Worm (Caenorhabditis elegans) whole organism, dauer: ENCODE results near the gene ptp-3.
"Not testable (repeated sequence)": the region's sequence is repeated elsewhere in the genome, so short reads cannot be mapped to it uniquely, and the experiment has no call there.

ENCODE experiments used
- unc-62 ChIP-seq: sonication (generic microtip); optimal IDR thresholded peaks from 2 replicates; lab custom pipeline; 2017; ENCODE audit warnings: missing biosample characterization, missing genetic modification reagents, missing genetic modification characterization

The ptp-3 gene

DNA sequence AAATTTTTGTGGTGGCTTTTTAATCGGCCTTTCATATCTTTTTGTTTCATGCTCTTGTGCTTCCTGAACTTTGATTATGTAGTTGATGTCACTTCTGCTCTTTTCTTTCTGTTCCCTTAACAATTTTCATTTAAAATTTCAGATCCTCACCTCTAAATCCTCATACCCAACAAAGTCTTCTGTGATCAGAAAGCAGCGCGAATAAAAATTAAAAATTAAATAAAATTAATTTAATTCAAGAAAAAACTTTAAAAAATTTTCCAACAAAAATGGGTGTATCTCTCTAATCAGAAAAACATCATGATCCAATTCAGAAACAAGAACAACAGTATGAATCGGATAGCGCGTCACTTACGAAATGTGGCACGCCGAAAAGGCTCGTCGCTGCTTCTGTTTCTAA is at the start of gene ptp-3:
TSS of gene ptp-3 (plus strand) at position 301 of the 400 bp plus-strand sequence.
- no peak for TF ChIP-seq unc-62

DNA sequence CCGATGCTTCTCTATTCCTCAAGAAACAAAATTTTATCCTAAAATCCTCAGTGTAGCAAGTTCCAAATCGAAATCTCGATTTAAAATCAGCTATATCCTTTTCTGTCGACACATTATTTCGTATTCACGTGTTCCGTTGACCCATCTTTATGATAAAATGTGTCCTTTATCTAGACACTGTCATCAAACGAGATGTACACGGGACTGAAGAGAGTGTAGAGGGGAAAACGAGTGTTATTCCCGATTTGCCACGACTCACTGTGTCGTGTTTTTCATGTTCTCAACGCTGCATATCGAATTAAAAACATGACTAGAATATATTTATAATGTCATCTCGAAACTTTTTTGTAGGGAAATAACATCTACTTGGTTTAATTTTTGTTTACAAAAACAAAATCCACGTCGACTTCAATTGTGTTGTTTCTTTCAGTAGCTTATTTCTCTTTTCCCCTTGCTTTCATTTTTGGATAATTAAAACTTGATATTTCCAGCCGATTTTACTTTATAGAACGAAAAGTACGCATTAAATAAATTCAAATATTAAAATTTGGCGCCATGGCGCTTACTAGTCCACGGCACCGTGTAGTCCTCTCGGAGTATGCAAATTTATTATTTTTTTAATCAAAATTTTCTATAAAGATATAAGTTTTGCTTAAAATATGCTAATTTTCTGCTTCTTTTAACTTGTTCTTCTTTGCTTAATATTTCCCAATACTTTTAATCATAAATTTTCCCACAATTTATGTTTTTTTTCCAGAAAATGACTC is 49.4 kb upstream of the ptp-3 start, which contains the start of gene metr-1:
TSS of gene metr-1 (plus strand) at position 758 of the 767 bp plus-strand sequence.
- TF ChIP-seq unc-62 = no peak

DNA sequence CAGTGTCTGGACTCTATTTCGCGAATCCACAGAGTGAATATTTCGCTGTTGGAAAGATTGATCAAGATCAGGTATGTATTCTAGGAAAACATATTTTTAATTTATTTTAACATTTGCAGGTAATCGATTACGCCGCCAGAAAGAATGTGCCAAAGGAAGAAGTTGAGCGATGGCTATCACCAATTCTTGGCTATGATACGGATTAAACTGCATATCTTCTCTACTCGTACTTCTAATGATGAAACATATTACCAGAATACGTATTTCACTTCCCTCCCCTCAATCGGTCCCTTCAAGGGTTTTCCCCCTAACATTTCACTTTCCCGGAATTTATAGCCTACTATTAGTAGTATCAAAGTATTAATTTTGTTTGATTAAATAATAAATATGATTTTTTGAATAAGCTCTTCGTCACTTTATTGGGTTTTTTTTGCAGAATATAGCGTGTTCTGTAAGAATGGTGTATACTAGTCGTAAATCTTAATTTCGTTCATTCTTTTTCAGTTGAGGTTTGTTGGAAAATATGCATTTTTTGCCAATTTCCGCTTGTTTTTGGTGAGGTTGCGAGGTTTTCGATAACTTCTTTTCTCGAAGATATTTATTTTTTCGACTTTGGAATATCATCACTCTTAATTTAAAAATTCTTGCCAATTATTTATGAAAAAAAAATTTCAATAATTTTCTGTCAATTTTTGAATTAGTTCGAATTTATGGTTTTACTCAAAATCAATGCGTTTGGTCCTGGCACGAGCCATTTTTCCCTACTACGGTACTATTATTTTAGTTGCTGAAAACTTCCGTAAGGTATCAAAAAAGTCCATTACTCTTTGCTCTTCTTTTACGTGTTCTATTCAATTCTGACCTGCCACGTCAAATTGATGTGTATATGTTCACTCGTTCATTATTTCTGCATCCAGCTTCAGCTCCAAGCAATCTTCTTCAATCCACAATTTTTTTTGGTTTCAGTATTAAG is 44.4 kb upstream of the ptp-3 start:
- no peak for TF ChIP-seq unc-62

DNA sequence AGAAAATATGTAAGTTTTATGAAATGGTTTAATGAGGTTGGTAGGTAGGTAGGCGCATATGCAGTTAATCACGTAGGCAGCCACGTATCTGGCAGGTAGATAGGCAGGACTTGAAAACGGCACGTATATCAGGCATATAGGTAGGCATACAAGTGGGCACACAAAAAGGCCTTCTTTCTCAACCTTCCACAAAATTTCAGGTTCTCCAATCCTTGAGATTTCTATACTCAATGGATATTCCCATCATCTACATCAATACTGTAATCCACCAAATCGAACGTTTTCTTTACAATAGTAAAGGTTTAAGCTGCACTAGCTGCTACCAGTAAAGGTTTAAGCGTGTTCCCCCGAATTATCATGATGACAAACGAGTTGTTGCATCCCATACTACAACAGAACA is 43.0 kb upstream of the ptp-3 start:
- no peak for TF ChIP-seq unc-62

DNA sequence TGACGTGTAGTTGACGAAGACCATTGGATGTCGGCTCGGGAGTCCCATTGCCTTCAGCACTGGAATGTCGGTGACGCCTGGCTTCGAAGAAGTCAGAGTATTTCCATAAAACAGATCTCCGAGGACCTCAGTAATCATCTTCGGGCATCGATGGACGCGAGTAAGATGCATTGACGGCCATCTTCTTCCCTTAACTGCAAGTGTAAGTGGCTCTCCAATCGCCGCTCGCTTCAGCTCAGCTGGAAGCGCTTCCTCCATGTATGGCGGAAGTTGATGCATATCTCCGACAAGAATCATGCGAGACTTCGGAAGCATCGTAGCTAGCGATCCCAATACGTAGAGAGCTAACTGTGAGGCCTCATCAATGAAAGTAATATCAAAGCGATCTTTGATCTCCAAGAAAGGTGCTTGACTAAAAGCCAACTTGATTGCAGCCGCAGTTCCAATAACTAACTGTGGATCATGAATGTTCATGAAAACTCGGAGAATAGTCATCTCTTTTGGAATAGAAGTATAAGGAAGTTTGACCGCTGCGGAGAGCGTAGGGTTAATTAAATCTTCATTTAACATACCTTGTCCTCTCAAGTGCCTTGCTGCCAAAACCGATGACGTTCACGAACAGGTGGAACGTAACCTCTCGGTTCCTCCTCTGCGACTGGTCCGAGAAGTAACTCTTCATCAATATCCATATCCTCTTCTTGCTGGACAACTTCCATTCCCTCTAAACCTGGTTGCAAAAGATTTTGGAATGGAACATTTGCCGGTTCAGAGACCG is 41.2 kb upstream of the ptp-3 start:
- no peak for TF ChIP-seq unc-62

DNA sequence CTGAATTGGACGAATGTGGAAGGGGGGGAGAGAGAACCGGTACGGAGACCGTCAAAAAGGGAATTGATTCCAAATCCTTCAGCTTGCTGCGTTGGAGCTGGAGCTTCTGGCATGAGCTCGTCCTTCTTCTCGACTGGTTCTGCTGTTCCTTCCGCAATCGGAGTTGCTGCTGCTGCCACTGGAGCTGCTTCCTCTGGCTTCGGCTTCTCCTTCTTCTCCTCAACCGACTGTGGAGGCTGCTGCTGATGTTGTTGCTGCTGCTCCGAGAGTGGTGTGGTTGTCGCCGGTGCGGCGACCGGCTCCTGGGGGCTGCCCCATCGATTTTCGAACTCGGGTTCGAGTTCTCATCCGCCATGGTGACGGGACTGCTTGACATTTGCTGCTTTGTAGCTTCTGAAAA is 40.6 kb upstream of the ptp-3 start, which contains the start of gene R03D7.2:
TSS of gene R03D7.2 (minus strand) at position 399 of the 400 bp plus-strand sequence.
- no peak for TF ChIP-seq unc-62

DNA sequence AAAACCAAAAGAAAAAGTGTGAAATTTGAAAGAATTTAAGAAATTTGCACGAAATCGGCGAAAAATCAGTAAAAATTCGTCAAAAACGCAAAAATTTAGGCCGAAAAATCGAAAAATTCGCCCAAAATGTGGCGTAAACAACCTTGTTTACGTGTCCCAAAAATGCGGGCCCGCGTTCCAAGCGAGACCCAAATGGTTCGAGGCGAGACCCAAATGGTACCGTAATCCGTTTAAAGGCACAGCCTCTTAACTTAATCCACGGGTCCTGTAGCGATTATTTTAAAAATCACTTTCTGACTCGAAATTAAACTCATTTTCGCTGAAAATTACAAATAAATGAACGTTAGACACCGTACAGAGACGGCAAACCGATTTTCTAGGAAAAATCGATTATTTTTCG is 40.0 kb upstream of the ptp-3 start:
- no peak for TF ChIP-seq unc-62

DNA sequence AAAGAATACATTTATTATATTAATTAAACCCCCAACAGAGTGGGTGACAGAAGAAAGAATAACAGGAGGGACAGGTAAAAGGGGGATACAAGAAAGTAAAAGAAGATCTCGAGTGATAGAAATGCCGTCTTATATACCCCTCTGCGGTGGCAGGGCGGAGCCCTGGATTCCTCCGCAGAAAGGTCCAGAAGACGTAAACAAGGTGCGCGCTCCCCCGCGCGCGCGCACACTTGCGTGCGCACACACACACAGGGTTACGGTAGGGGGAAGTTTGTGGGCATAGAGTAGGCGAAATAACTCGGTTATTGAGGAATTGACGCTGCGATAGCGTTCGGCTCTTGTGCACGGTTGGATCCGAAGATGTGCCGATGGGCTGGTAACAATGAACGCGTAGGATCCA is 33.4 kb upstream of the ptp-3 start, which contains the start of gene R03D7.15:
TSS of gene R03D7.15 (plus strand) at position 299 of the 400 bp plus-strand sequence.
- not testable (repeated sequence) for TF ChIP-seq unc-62

DNA sequence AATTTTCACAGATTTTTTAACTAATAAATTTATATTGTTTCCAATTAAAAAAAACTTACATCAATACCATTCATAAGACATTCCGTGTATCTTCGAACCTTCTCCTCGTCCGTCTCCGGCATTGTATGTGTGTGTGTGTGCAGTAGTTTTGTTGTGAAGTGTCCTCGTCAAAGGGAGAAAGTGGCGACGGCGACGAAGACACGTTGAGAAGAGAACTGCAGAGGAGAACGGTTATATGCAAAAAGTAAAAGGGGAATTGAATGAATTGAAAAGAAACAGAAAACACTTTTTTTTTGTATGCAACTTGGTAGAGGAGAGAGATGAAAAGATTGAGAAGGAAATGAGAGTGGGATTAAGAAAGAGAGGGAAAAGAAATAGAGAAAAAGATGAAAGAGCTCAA is 29.9 kb upstream of the ptp-3 start:
- TF ChIP-seq unc-62 = no peak

DNA sequence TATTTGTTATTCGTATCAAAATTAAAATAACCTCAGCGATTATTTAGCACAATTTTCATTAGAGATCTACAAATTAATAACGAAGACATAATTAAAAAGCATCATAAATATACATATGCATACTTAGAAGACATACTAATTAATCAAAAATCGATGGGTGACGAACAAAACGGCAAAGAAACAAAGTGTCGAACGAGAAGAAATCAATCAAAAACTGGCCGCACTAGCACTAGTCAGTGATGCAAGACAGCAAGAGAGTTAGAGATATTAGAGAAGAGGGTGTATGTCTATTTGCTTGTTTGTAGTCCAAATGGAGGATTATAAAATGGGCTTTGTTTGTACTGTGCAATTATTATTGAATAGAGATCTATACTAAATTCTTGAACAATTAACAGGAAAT is 28.5 kb upstream of the ptp-3 start:
- no peak for TF ChIP-seq unc-62

DNA sequence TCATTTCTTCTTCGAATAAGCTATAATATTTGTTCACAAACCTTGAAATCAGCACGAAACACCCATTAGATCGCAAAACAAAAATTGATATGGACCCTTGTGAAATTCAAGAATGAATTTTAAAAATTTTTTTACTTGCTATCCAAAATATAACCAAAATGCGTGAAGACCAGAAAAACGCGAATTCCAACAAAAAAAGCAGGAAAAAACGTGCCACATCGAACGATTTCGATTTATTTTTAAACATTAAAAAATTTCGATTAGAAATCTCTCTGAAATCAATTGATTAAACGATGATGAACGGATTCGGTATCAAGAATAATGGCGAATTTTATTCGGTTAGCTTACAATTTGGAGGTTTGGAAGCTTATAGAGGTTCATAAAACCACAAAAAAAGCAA is 28.0 kb upstream of the ptp-3 start, which contains the start of the genes tceb-3 and gskl-1:
TSS of gene tceb-3 (minus strand) at position 101 of the 400 bp plus-strand sequence.
TSS of gene gskl-1 (plus strand) at position 243 of the 400 bp plus-strand sequence.
- no peak for TF ChIP-seq unc-62

DNA sequence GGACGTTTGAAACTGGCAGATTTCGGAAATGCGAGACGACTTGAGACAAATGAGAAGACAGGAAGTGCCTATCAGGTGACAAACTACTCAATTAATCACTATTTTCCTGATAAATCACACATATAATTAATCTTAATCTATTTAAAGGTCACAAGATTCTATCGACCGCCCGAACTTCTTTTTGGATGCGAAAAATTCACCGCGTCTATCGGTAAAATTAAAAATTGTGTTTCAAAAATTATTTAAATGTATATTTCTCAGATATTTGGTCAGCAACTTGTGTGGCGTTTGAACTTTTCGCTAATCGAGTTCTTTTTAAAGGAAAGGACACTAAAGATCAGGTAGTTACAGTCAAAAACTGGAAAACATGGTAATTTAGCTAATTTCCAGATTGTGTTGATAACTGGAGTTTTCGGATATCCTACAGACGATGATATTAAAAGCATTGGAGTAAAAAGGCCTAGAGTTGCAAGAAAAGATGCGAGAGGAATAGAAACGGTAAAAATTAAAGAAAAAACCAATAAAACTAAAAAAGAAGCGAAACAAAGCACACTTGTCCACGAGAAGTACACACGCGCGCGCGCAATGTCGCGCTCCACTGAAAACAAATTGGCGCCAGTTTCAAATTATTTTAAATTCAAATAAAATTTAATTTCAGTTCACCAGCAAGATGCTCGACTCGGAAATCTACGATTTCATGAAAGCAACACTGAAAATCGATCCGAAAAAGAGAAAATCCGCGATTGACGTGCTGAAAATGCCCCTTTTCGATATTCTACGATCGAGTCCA is 26.9 kb upstream of the ptp-3 start:
- TF ChIP-seq unc-62 = no peak

DNA sequence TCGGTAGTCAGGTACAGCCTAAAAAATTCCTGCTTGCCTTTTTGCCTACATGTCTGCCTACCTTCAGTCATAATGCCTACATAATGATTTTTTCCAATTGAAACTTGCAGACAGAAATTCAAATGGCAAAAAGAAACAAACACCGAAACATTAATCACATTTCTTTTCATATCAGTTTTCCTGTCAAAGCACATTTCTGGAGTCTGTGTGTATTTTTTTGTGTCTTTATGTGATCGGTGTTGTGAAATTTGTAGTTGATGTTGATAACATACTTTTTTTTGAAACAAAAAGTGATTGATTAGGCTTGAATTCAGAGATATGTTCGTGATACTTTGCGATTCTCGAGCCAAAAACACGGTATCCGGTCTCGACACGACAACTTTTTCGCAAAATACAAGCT is 26.0 kb upstream of the ptp-3 start:
- no peak for TF ChIP-seq unc-62

DNA sequence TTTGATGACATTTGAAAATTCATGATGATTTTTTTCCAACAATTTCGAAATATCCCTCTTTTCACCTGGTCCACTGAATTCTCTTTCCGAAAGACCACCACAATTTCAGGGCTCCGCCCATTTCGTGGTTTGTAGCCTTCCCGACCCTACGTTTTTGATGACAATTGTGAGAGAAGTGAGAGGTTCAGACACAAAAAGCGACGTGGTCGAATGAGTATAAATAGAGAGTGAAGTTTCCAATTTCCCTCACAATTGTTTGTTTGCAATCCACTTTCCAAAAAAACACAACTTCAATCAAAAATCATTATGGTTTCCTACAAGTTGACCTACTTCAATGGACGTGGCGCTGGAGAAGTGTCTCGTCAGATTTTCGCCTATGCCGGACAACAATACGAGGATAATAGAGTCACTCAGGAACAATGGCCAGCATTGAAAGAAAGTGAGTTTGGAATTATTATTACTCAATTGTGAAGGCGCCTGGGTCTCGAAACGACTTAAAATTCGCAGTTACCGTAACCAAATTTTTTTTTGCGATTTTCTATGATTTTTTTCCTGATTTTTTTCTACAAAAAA is 25.1 kb upstream of the ptp-3 start, which contains the start of gene gst-5:
TSS of gene gst-5 (plus strand) at position 246 of the 573 bp plus-strand sequence.
- TF ChIP-seq unc-62 = no peak

DNA sequence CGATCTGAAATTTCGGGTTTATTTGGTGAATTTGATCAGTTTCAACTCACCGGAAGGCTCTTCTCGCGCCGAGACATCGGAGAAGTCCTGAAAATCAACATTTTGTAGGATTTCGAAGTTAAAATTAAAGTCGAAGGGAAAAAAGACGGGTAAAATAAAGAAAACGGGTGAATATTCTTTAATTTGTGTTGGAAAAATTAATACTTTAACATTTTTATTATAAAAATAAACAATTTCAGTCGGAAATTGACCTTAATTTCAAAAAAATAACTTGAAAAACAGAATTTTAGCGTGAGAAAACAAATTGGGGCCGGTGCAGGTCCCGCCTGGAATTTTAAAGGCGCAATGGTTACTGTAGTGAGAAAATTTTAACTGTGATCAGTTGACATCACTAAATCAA is 22.3 kb upstream of the ptp-3 start, which contains the start of gene nos-1:
TSS of gene nos-1 (minus strand) at position 101 of the 400 bp plus-strand sequence.
- no peak for TF ChIP-seq unc-62
